Worm (Caenorhabditis elegans) whole organism, late embryonic: ENCODE results near the gene Y54G2A.36.

ENCODE experiments used
- F13H6.1 ChIP-seq: sonication (generic microtip); optimal IDR thresholded peaks from 2 replicates; lab custom pipeline; 2016; ENCODE audit warnings: missing genetic modification characterization, missing compliant biosample characterization
- Y22D7AL.16 ChIP-seq: sonication (generic microtip); optimal IDR thresholded peaks from 2 replicates; lab custom pipeline; 2016; ENCODE audit warnings: missing genetic modification characterization, missing compliant biosample characterization
- ceh-14 ChIP-seq: sonication (generic microtip); optimal IDR thresholded peaks from 2 replicates; lab custom pipeline; 2016; ENCODE audit warnings: missing genotype, missing genetic modification characterization, missing compliant biosample characterization
- ceh-19 ChIP-seq: fragments of 200-800 bp; sonication (Bioruptor generic); optimal IDR thresholded peaks from 2 replicates; lab custom pipeline; 2018; ENCODE audit warnings: mild to moderate bottlenecking, missing genetic modification characterization, missing compliant biosample characterization
- ceh-2 ChIP-seq: sonication (generic microtip); optimal IDR thresholded peaks from 2 replicates; lab custom pipeline; 2016; ENCODE audit warnings: missing genotype, missing genetic modification characterization, missing compliant biosample characterization
- ceh-45 ChIP-seq: fragments of 200-800 bp; sonication (Bioruptor generic); IDR thresholded peaks from 2 replicates; pipeline ENCODE4 v1.3.6; 2022; ENCODE audit warnings: missing genetic modification reagents, missing genetic modification characterization, missing compliant biosample characterization
- ceh-9 ChIP-seq: sonication (generic microtip); optimal IDR thresholded peaks from 2 replicates; lab custom pipeline; 2016; ENCODE audit warnings: mild to moderate bottlenecking, missing genetic modification characterization, inconsistent platforms, missing compliant biosample characterization
- fax-1 ChIP-seq: sonication (generic microtip); optimal IDR thresholded peaks from 2 replicates; lab custom pipeline; 2016; ENCODE audit warnings: missing genotype, missing genetic modification characterization, missing compliant biosample characterization
- fkh-6 ChIP-seq: sonication (generic microtip); optimal IDR thresholded peaks from 2 replicates; lab custom pipeline; 2016; ENCODE audit warnings: missing genetic modification characterization, missing compliant biosample characterization
- hlh-13 ChIP-seq: fragments of 200-800 bp; sonication (Bioruptor generic); optimal IDR thresholded peaks from 2 replicates; lab custom pipeline; 2018; ENCODE audit warnings: mild to moderate bottlenecking, missing genetic modification characterization, missing compliant biosample characterization
- hlh-6 ChIP-seq: sonication (generic microtip); optimal IDR thresholded peaks from 2 replicates; lab custom pipeline; 2016; ENCODE audit warnings: missing genotype, missing genetic modification characterization, missing compliant biosample characterization
- nfya-1 ChIP-seq: sonication (generic microtip); optimal IDR thresholded peaks from 2 replicates; lab custom pipeline; 2017; ENCODE audit warnings: missing genetic modification characterization, mild to moderate bottlenecking, missing compliant biosample characterization, antibody characterized with exemption, moderate library complexity
- pat-9 ChIP-seq: fragments of 200-800 bp; sonication (Bioruptor generic); optimal IDR thresholded peaks from 2 replicates; lab custom pipeline; 2018; ENCODE audit warnings: mild to moderate bottlenecking, missing genetic modification characterization, moderate library complexity, missing compliant biosample characterization
- pha-4 ChIP-seq: fragments of 150-350 bp; optimal IDR thresholded peaks from 2 replicates; lab custom pipeline; 2018; ENCODE audit warnings: missing biosample characterization, missing genetic modification reagents, missing genetic modification characterization
- sdc-2 ChIP-seq: sonication (generic microtip); optimal IDR thresholded peaks from 2 replicates; lab custom pipeline; 2016; ENCODE audit warnings: missing genotype, missing genetic modification characterization, missing compliant biosample characterization
- sox-2 ChIP-seq: fragments of 200-800 bp; sonication (Bioruptor generic); IDR thresholded peaks from 2 replicates; pipeline ENCODE4 v1.3.6; 2022; ENCODE audit warnings: missing genetic modification reagents, missing genetic modification characterization, missing compliant biosample characterization
- tbx-7 ChIP-seq: sonication (generic microtip); optimal IDR thresholded peaks from 2 replicates; lab custom pipeline; 2016; ENCODE audit warnings: missing genotype, missing genetic modification characterization, missing compliant biosample characterization
- unc-86 ChIP-seq: sonication (generic microtip); optimal IDR thresholded peaks from 2 replicates; lab custom pipeline; 2016; ENCODE audit warnings: missing genetic modification characterization, missing compliant biosample characterization
- zip-5 ChIP-seq: sonication (generic microtip); optimal IDR thresholded peaks from 2 replicates; lab custom pipeline; 2016; ENCODE audit warnings: missing genetic modification characterization, missing compliant biosample characterization
- ztf-16 ChIP-seq: sonication (generic microtip); optimal IDR thresholded peaks from 2 replicates; lab custom pipeline; 2017; ENCODE audit warnings: missing genetic modification characterization, missing compliant biosample characterization

Gene Y54G2A.36

ce11 chrIV:2931228-2931627 lies 33.7 kb downstream of the Y54G2A.36 start, which contains the start of gene samt-1:
TSS of gene samt-1 (plus strand) at chrIV:2931403.
- TF ChIP-seq sdc-2 (tag; lab: Kevin White, UChicago) (no peak), ztf-16 (tag; lab: Kevin White, UChicago) (no peak)
- TF ChIP-seq, all 69 proteins: peak for 0

- no peak for TF ChIP-seq sdc-2 (tag; lab: Kevin White, UChicago)
- TF ChIP-seq ceh-19 (GFP tag; lab: Kevin White, UChicago) = no peak
- no peak for TF ChIP-seq nfya-1 (tag; lab: Kevin White, UChicago)
- no peak for TF ChIP-seq hlh-6 (tag; lab: Kevin White, UChicago)
- TF ChIP-seq ceh-9 (tag; lab: Kevin White, UChicago) = no peak
- TF ChIP-seq ceh-14 = no peak
- no peak for TF ChIP-seq F13H6.1 (tag; lab: Kevin White, UChicago)
- no peak for TF ChIP-seq sox-2 (GFP tag; lab: Robert Waterston, UW)
- no peak for TF ChIP-seq ceh-45 (GFP tag; lab: Robert Waterston, UW)
- TF ChIP-seq unc-86 = no peak
- no peak for TF ChIP-seq hlh-13
- no peak for TF ChIP-seq pat-9 (tag; lab: Kevin White, UChicago)
- TF ChIP-seq pha-4 (tag; lab: Kevin White, UChicago) = no peak
- TF ChIP-seq ceh-2 (tag; lab: Kevin White, UChicago) = no peak
- TF ChIP-seq zip-5 = no peak
- TF ChIP-seq fax-1 = no peak
- no peak for TF ChIP-seq fkh-6 (tag; lab: Kevin White, UChicago)
- TF ChIP-seq tbx-7 (tag; lab: Kevin White, UChicago) = no peak
- TF ChIP-seq Y22D7AL.16 = no peak
Observed at ce11 chrIV:2935194-2935593, 37.7 kb downstream of the Y54G2A.36 start.
